Fruit fly (Drosophila melanogaster) whole organism: ENCODE data around the gene CG14419.

Experiments
- CG8478 ChIP-seq: fragments of >200 bp; optimal IDR thresholded peaks from 2 replicates; lab custom pipeline; 2018; ENCODE audit warnings: inconsistent platforms
- Dll ChIP-seq: fragments of >200 bp; optimal IDR thresholded peaks from 2 replicates; lab custom pipeline; 2017
- EcR ChIP-seq, 2 experiments: fragments of >200 bp; optimal IDR thresholded peaks; 2 replicates each; lab custom pipeline; 2017; ENCODE audit warnings: missing biosample characterization in 2 of 2, missing genetic modification characterization in 2 of 2, missing genetic modification reagents in 2 of 2
- pan ChIP-seq: fragments of >200 bp; optimal IDR thresholded peaks from 2 replicates; lab custom pipeline; 2017
- psq ChIP-seq: fragments of >200 bp; optimal IDR thresholded peaks from 2 replicates; lab custom pipeline; 2017
- usp ChIP-seq: fragments of >200 bp; optimal IDR thresholded peaks from 2 replicates; lab custom pipeline; 2017; ENCODE audit warnings: missing biosample characterization, missing genetic modification characterization, mixed read lengths

The CG14419 gene

dm6 chrX:2885814-2886213 lies at the start of gene CG14419:
Gene CG14419 (minus strand): TSS chrX:2885914.
- TF ChIP-seq EcR (GFP tag; optimal IDR thresholded peaks at IDR 0.05; lab: Kevin White, UChicago) (no peak), CG8478 (lab: Kevin White, UChicago) (no peak), pan (no peak), usp (GFP tag; lab: Kevin White, UChicago) (no peak), Dll (lab: Kevin White, UChicago) (no peak), psq (lab: Kevin White, UChicago) (no peak)

- TF ChIP-seq usp (GFP tag; lab: Kevin White, UChicago) (no peak), CG8478 (lab: Kevin White, UChicago) (no peak), Dll (lab: Kevin White, UChicago) (no peak), EcR (GFP tag; optimal IDR thresholded peaks at IDR 0.05; lab: Kevin White, UChicago) (no peak), psq (lab: Kevin White, UChicago) (no peak), pan (no peak)
Observed at dm6 chrX:2934827-2935226, 49.1 kb upstream of the CG14419 start, which contains the start of gene CG3592. Gene CG3592 (plus strand): TSS chrX:2935127.

dm6 chrX:2929496-2929895 lies 43.8 kb upstream of the CG14419 start, which contains the start of gene CG32793:
Gene CG32793 (plus strand): TSS chrX:2929796.
- TF ChIP-seq usp (GFP tag; lab: Kevin White, UChicago): no peak
- TF ChIP-seq pan: no peak
- no peak for TF ChIP-seq psq (lab: Kevin White, UChicago)
- TF ChIP-seq EcR (GFP tag; optimal IDR thresholded peaks at IDR 0.05; lab: Kevin White, UChicago): no peak
- TF ChIP-seq CG8478 (lab: Kevin White, UChicago): no peak
- no peak for TF ChIP-seq Dll (lab: Kevin White, UChicago)

- TF ChIP-seq EcR (GFP tag; optimal IDR thresholded peaks at IDR 0.05; lab: Kevin White, UChicago): no peak
- TF ChIP-seq pan: no peak
- no peak for TF ChIP-seq Dll (lab: Kevin White, UChicago)
- no peak for TF ChIP-seq usp (GFP tag; lab: Kevin White, UChicago)
- no peak for TF ChIP-seq CG8478 (lab: Kevin White, UChicago)
- no peak for TF ChIP-seq psq (lab: Kevin White, UChicago)
Observed at dm6 chrX:2927158-2927557, 41.4 kb upstream of the CG14419 start, which contains the start of gene CG14424. Gene CG14424 (minus strand): TSS chrX:2927258.

- TF ChIP-seq CG8478 (lab: Kevin White, UChicago) (no peak), pan (no peak), psq (lab: Kevin White, UChicago) (no peak), Dll (lab: Kevin White, UChicago) (no peak), usp (GFP tag; lab: Kevin White, UChicago) (no peak), EcR (GFP tag; optimal IDR thresholded peaks at IDR 0.05; lab: Kevin White, UChicago) (no peak)
Observed at dm6 chrX:2919742-2920141, 34.0 kb upstream of the CG14419 start, which contains the start of gene CG3588. Gene CG3588 (plus strand): TSS chrX:2919770.

dm6 chrX:2918551-2918950 lies 32.8 kb upstream of the CG14419 start:
- no peak for TF ChIP-seq pan
- no peak for TF ChIP-seq CG8478 (lab: Kevin White, UChicago)
- no peak for TF ChIP-seq usp (GFP tag; lab: Kevin White, UChicago)

dm6 chrX:2915108-2915507 lies 29.4 kb upstream of the CG14419 start:
- TF ChIP-seq CG8478 (lab: Kevin White, UChicago) (no peak), Dll (lab: Kevin White, UChicago) (no peak), pan (no peak), usp (GFP tag; lab: Kevin White, UChicago) (no peak), EcR (GFP tag; optimal IDR thresholded peaks at IDR 0.05; lab: Kevin White, UChicago) (no peak), psq (lab: Kevin White, UChicago) (no peak)

dm6 chrX:2914091-2914490 lies 28.4 kb upstream of the CG14419 start:
- TF ChIP-seq pan (no peak), Dll (lab: Kevin White, UChicago) (no peak), EcR (GFP tag; optimal IDR thresholded peaks at IDR 0.05; lab: Kevin White, UChicago) (no peak), psq (lab: Kevin White, UChicago) (no peak), CG8478 (lab: Kevin White, UChicago) (no peak)

dm6 chrX:2912581-2912980 lies 26.9 kb upstream of the CG14419 start:
- TF ChIP-seq psq (lab: Kevin White, UChicago): no peak
- no peak for TF ChIP-seq Dll (lab: Kevin White, UChicago)
- TF ChIP-seq CG8478 (lab: Kevin White, UChicago): no peak
- TF ChIP-seq pan: no peak
- TF ChIP-seq EcR (GFP tag; optimal IDR thresholded peaks at IDR 0.05; lab: Kevin White, UChicago): no peak
- TF ChIP-seq usp (GFP tag; lab: Kevin White, UChicago): no peak

dm6 chrX:2907105-2907694 lies 21.5 kb upstream of the CG14419 start:
- TF ChIP-seq pan (no peak), psq (lab: Kevin White, UChicago) (no peak), CG8478 (lab: Kevin White, UChicago) (no peak), usp (GFP tag; lab: Kevin White, UChicago) (no peak), EcR (GFP tag; optimal IDR thresholded peaks at IDR 0.05; lab: Kevin White, UChicago) (no peak), Dll (lab: Kevin White, UChicago) (no peak)

dm6 chrX:2890468-2890867 lies 4.8 kb upstream of the CG14419 start, which contains the start of gene CG3526:
Gene CG3526 (plus strand): TSS chrX:2890768.
- TF ChIP-seq psq (lab: Kevin White, UChicago) (no peak), CG8478 (lab: Kevin White, UChicago) (no peak), EcR (GFP tag; optimal IDR thresholded peaks at IDR 0.05; lab: Kevin White, UChicago) (no peak), Dll (lab: Kevin White, UChicago) (no peak), usp (GFP tag; lab: Kevin White, UChicago) (no peak), pan (no peak)

- TF ChIP-seq psq (lab: Kevin White, UChicago): no peak
- TF ChIP-seq EcR (GFP tag; optimal IDR thresholded peaks at IDR 0.05; lab: Kevin White, UChicago): no peak
- TF ChIP-seq CG8478 (lab: Kevin White, UChicago): no peak
- TF ChIP-seq Dll (lab: Kevin White, UChicago): no peak
- TF ChIP-seq pan: no peak
- TF ChIP-seq usp (GFP tag; lab: Kevin White, UChicago): no peak
Observed at dm6 chrX:2888211-2888610, 2.5 kb upstream of the CG14419 start.
